Fruit fly (Drosophila melanogaster): ENCODE results near the gene CG7916.

DNA sequence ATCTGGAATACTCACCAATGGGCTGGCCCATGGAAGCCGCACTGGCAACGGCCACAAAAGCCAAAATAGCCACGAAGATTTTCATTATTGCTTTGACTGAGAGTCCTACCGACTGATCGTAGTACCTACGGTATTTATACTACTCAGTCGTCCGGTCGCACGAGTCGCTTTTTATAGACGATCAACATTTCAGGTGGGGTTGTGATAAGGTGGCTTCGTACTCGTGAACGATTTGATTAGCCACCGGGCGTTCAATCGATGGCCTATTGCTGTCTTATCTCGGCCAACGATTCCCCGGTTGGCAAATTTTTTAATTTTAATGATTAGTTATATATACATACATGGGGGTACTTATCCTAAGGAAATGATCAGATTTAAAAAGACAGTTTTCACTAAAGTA lies 1.4 kb upstream of the CG7916 start, which contains the start of gene CG8997:
- TF ChIP-seq CTCF (optimal IDR thresholded peaks at IDR 0.05) (no peak), CG8478 (optimal IDR thresholded peaks at IDR 0.05) (no peak)
